Fruit fly (Drosophila melanogaster): ENCODE measurements around the gene mael.
"Not testable (repeated sequence)": the region's sequence is repeated elsewhere in the genome, so short reads cannot be mapped to it uniquely, and the experiment has no call there.

Gene mael

dm6 chr3L:22720694-22721270 is at the start of gene mael:
Gene mael (plus strand): TSS chr3L:22721203.
- TF ChIP-seq CG8478, CTCF (optimal IDR thresholded peaks at IDR 0.05): not testable (repeated sequence)

dm6 chr3L:22671699-22672276 is 49.2 kb upstream of the mael start:
- TF ChIP-seq CTCF (optimal IDR thresholded peaks at IDR 0.05): peak; percentile 72 to 73
- TF ChIP-seq CG8478 (optimal IDR thresholded peaks at IDR 0.05): no peak

- TF ChIP-seq CG8478 (optimal IDR thresholded peaks at IDR 0.05) (no peak), CTCF (optimal IDR thresholded peaks at IDR 0.05) (peak in 1 of 2 experiments; percentile 8)
Observed at dm6 chr3L:22680932-22681331, 40.1 kb upstream of the mael start.

- TF ChIP-seq CTCF (optimal IDR thresholded peaks at IDR 0.05) (no peak), CG8478 (optimal IDR thresholded peaks at IDR 0.05) (no peak)
Observed at dm6 chr3L:22686987-22687386, 34.0 kb upstream of the mael start, which contains the start of the genes CG14455 and CG14456. Gene CG14455 (minus strand): TSS chr3L:22687087. Gene CG14456 (plus strand): TSS chr3L:22687222.

dm6 chr3L:22692428-22692827 is 28.6 kb upstream of the mael start, which contains the start of gene CG14454:
Gene CG14454 (minus strand): TSS chr3L:22692528.
- TF ChIP-seq CTCF, CG8478 (optimal IDR thresholded peaks at IDR 0.05): not testable (repeated sequence)

dm6 chr3L:22693712-22694111 is 27.3 kb upstream of the mael start, which contains the start of the genes CG12546 and CG14453:
Gene CG12546 (minus strand): TSS chr3L:22693812.
Gene CG14453 (plus strand): TSS chr3L:22694083.
- TF ChIP-seq CTCF (optimal IDR thresholded peaks at IDR 0.05): no peak
- TF ChIP-seq CG8478 (optimal IDR thresholded peaks at IDR 0.05): no peak

- TF ChIP-seq CG8478 (optimal IDR thresholded peaks at IDR 0.05) (no peak), CTCF (optimal IDR thresholded peaks at IDR 0.05) (no peak)
Observed at dm6 chr3L:22695653-22696052, 25.4 kb upstream of the mael start, which contains the start of gene CG14452. Gene CG14452 (plus strand): TSS chr3L:22695953.

dm6 chr3L:22696930-22697329 is 24.1 kb upstream of the mael start, which contains the start of gene CG32453:
Gene CG32453 (plus strand): TSS chr3L:22697230.
- not testable (repeated sequence) for TF ChIP-seq CTCF, CG8478 (optimal IDR thresholded peaks at IDR 0.05)

- TF ChIP-seq CTCF (optimal IDR thresholded peaks at IDR 0.05) (no peak), CG8478 (optimal IDR thresholded peaks at IDR 0.05) (no peak)
Observed at dm6 chr3L:22699133-22699532, 21.9 kb upstream of the mael start, which contains the start of gene CG45116. Gene CG45116 (plus strand): TSS chr3L:22699433.

dm6 chr3L:22711855-22712254 is 9.1 kb upstream of the mael start, which contains the start of gene CG11370:
Gene CG11370 (plus strand): TSS chr3L:22712155.
- TF ChIP-seq CG8478 (optimal IDR thresholded peaks at IDR 0.05): no peak
- no peak for TF ChIP-seq CTCF (optimal IDR thresholded peaks at IDR 0.05)

dm6 chr3L:22713605-22714004 is 7.4 kb upstream of the mael start:
- TF ChIP-seq CG8478 (optimal IDR thresholded peaks at IDR 0.05) (no peak), CTCF (optimal IDR thresholded peaks at IDR 0.05) (peak; percentile 70 to 82)

dm6 chr3L:22717137-22717767 is 3.8 kb upstream of the mael start, which contains the start of the genes ArfGAP3 and CG32452:
Gene ArfGAP3 (minus strand): TSS chr3L:22717577.
Gene CG32452 (plus strand): TSS chr3L:22717728.
- TF ChIP-seq CG8478 (optimal IDR thresholded peaks at IDR 0.05): no peak
- TF ChIP-seq CTCF (optimal IDR thresholded peaks at IDR 0.05): peak; percentile 24 to 48

- TF ChIP-seq CTCF (optimal IDR thresholded peaks at IDR 0.05): no peak
- no peak for TF ChIP-seq CG8478 (optimal IDR thresholded peaks at IDR 0.05)
Observed at dm6 chr3L:22721991-22722390, 988 bp downstream of the mael start, which contains the start of gene CG14451. Gene CG14451 (minus strand): TSS chr3L:22722091.

- TF ChIP-seq CTCF (optimal IDR thresholded peaks at IDR 0.05): no peak
- TF ChIP-seq CG8478 (optimal IDR thresholded peaks at IDR 0.05): no peak
Observed at dm6 chr3L:22724046-22724771, 3.2 kb downstream of the mael start.

Data from S2 (cell line).